Worm (Caenorhabditis elegans) whole organism, L3 larva: Measurements from ENCODE around the gene ugt-41.

Experiments
- egl-27 ChIP-seq: sonication (generic microtip); optimal IDR thresholded peaks from 4 replicates; lab custom pipeline; 2017; ENCODE audit warnings: missing biosample characterization, missing genetic modification reagents, missing genetic modification characterization
- nhr-23 ChIP-seq: fragments of 150-350 bp; optimal IDR thresholded peaks from 2 replicates; lab custom pipeline; 2014; ENCODE audit warnings: missing biosample characterization, missing genetic modification reagents, missing genetic modification characterization
- zag-1 ChIP-seq: fragments of 150-350 bp; optimal IDR thresholded peaks from 2 replicates; lab custom pipeline; 2014; ENCODE audit warnings: missing biosample characterization, missing genetic modification characterization

DNA sequence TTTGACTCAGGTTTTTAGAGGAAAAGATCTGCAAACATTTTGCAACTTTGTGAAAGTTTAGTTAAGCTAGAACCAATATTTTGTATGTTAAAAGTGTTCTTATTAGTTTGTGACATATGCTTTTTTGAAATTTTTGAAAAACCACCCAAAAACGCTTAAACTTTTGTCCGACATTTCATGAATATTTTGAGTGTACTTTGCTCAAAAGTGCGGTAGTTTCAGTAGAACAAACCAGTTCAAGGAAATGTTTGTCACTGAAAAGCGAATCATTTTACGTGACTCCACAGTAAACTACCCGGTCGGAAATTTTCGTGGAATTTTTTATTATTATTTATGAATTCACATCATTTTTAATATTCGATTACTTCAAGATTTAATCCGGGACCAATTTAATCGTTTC, 21.2 kb upstream of the ugt-41 start, which contains the start of gene pitr-5:
- TF ChIP-seq nhr-23 (tag; lab: Kevin White, UChicago) (no peak), zag-1 (tag; lab: Kevin White, UChicago) (no peak), egl-27 (tag; lab: Kevin White, UChicago) (no peak)
